Worm (Caenorhabditis elegans): ENCODE measurements around the gene W02D7.12.

DNA sequence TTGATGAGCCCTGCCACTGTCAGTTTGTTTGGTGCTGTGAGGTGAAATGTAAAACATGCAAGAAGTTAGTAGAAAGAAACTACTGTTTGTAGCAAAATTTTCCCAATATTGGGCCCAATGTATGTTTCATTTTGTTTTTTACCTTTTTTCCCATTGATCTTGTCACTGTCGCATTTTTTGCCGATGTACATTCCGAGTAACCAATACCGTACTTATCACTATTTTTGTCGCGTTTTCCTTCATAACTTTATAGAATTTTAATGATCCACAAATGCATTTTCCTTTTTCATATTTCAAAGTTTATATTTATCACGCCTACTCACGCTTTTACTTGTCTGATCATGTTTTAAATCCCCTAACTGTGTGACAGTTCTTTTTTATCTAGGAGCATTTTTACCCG, 46.4 kb downstream of the W02D7.12 start:
- TF ChIP-seq mab-5 (tag; optimal IDR thresholded peaks at IDR 0.05) = no peak
- no peak for TF ChIP-seq elt-1 (tag; optimal IDR thresholded peaks at IDR 0.05)
- no peak for TF ChIP-seq ama-1 (optimal IDR thresholded peaks at IDR 0.05)
- no peak for TF ChIP-seq nhr-237 (tag; optimal IDR thresholded peaks at IDR 0.05)
- no peak for TF ChIP-seq unc-39 (tag; optimal IDR thresholded peaks at IDR 0.05)
- no peak for TF ChIP-seq nhr-12 (tag; optimal IDR thresholded peaks at IDR 0.05)
- no peak for TF ChIP-seq skn-1 (tag; optimal IDR thresholded peaks at IDR 0.05)
- no peak for TF ChIP-seq nhr-10 (tag; optimal IDR thresholded peaks at IDR 0.05)
- no peak for TF ChIP-seq snpc-4 (tag; optimal IDR thresholded peaks at IDR 0.05)
- TF ChIP-seq F13H6.1 (tag; optimal IDR thresholded peaks at IDR 0.05) = no peak
- no peak for TF ChIP-seq lsy-2 (tag; optimal IDR thresholded peaks at IDR 0.05)
- no peak for TF ChIP-seq aly-2 (tag; optimal IDR thresholded peaks at IDR 0.05)
- TF ChIP-seq nhr-77 (tag; optimal IDR thresholded peaks at IDR 0.05) = no peak
